Fruit fly (Drosophila melanogaster) whole organism, embryonic: ENCODE data around the gene CG43638.

ENCODE experiments used
- ATbp ChIP-seq: fragments of 200-800 bp; sonication (Bioruptor generic); optimal IDR thresholded peaks from 2 replicates; lab custom pipeline; 2017; ENCODE audit warnings: missing biosample characterization, mild to moderate bottlenecking, missing genetic modification characterization, missing genetic modification reagents
- CG10462 ChIP-seq: fragments of 200-800 bp; sonication (Bioruptor generic); optimal IDR thresholded peaks from 2 replicates; lab custom pipeline; 2016; ENCODE audit warnings: missing biosample characterization, missing genetic modification characterization
- CG11504 ChIP-seq: fragments of 200-800 bp; sonication (Bioruptor generic); optimal IDR thresholded peaks from 3 replicates; lab custom pipeline; 2019; ENCODE audit warnings: missing biosample characterization, mild to moderate bottlenecking, missing genetic modification characterization, moderate library complexity
- CG13296 ChIP-seq: fragments of 200-800 bp; sonication (Bioruptor generic); optimal IDR thresholded peaks from 3 replicates; lab custom pipeline; 2018; ENCODE audit warnings: missing biosample characterization, mild to moderate bottlenecking, missing genetic modification characterization
- CG16779 ChIP-seq: fragments of 200-800 bp; sonication (Bioruptor generic); IDR thresholded peaks from 2 replicates; pipeline ENCODE4 v1.3.6; 2022; ENCODE audit warnings: missing biosample characterization, missing genetic modification characterization
- CG1832 ChIP-seq: fragments of 200-800 bp; sonication (Bioruptor generic); optimal IDR thresholded peaks from 2 replicates; lab custom pipeline; 2017; ENCODE audit warnings: missing biosample characterization, mild to moderate bottlenecking, missing genetic modification characterization, inconsistent platforms
- CG30431 ChIP-seq: fragments of 200-800 bp; sonication (Bioruptor generic); optimal IDR thresholded peaks from 2 replicates; lab custom pipeline; 2017; ENCODE audit warnings: missing biosample characterization, missing genetic modification characterization
- CG32772 ChIP-seq: fragments of 200-800 bp; sonication (Bioruptor generic); IDR thresholded peaks from 2 replicates; pipeline ENCODE4 v1.3.6; 2022; ENCODE audit warnings: missing biosample characterization, missing genetic modification characterization
- CG33557 ChIP-seq: fragments of 200-800 bp; sonication (Bioruptor generic); optimal IDR thresholded peaks from 2 replicates; lab custom pipeline; 2019; ENCODE audit warnings: missing biosample characterization, mild to moderate bottlenecking, missing genetic modification characterization, moderate library complexity
- CG34224 ChIP-seq: fragments of 200-800 bp; sonication (Bioruptor generic); IDR thresholded peaks from 3 replicates; pipeline ENCODE4 v1.3.6; 2022; ENCODE audit warnings: missing biosample characterization, missing genetic modification characterization; ENCODE audit not compliant: partially characterized antibody
- CG43689 ChIP-seq: fragments of 200-800 bp; sonication (Bioruptor generic); IDR thresholded peaks from 2 replicates; pipeline ENCODE4 v1.3.6; 2022; ENCODE audit warnings: missing biosample characterization, missing genetic modification characterization
- CG5245 ChIP-seq: fragments of 200-800 bp; sonication (Bioruptor generic); optimal IDR thresholded peaks from 3 replicates; lab custom pipeline; 2016; ENCODE audit warnings: missing biosample characterization, missing genetic modification characterization
- CG6791 ChIP-seq: fragments of 200-800 bp; sonication (Bioruptor generic); IDR thresholded peaks from 3 replicates; pipeline ENCODE4 v1.3.6; 2022; ENCODE audit warnings: missing biosample characterization, missing genetic modification characterization; ENCODE audit not compliant: partially characterized antibody
- CG8359 ChIP-seq: fragments of 200-800 bp; sonication (Bioruptor generic); optimal IDR thresholded peaks from 2 replicates; lab custom pipeline; 2017; ENCODE audit warnings: missing biosample characterization, mild to moderate bottlenecking, missing genetic modification characterization, borderline replicate concordance
- CG8765 ChIP-seq: fragments of 200-800 bp; sonication (Bioruptor generic); IDR thresholded peaks from 2 replicates; pipeline ENCODE4 v1.3.6; 2022; ENCODE audit warnings: missing biosample characterization, missing genetic modification characterization
- CG8944 ChIP-seq: fragments of 200-800 bp; sonication (Bioruptor generic); optimal IDR thresholded peaks from 3 replicates; lab custom pipeline; 2016; ENCODE audit warnings: missing biosample characterization, missing genetic modification characterization
- CG9797 ChIP-seq: fragments of 200-800 bp; sonication (Bioruptor generic); optimal IDR thresholded peaks from 3 replicates; lab custom pipeline; 2018; ENCODE audit warnings: missing biosample characterization, mild to moderate bottlenecking, missing genetic modification characterization
- Dip2 ChIP-seq: fragments of 200-800 bp; sonication (Bioruptor generic); IDR thresholded peaks from 2 replicates; pipeline ENCODE4 v1.3.6; 2022; ENCODE audit warnings: missing biosample characterization, missing genetic modification characterization
- Elba2 ChIP-seq: fragments of 200-800 bp; sonication (Bioruptor generic); optimal IDR thresholded peaks from 3 replicates; lab custom pipeline; 2016; ENCODE audit warnings: missing biosample characterization, missing genetic modification characterization
- HmgD ChIP-seq: fragments of 200-800 bp; sonication (Bioruptor generic); optimal IDR thresholded peaks from 3 replicates; lab custom pipeline; 2016; ENCODE audit warnings: missing biosample characterization, missing genetic modification characterization
- HmgZ ChIP-seq: fragments of 200-800 bp; sonication (Bioruptor generic); optimal IDR thresholded peaks from 2 replicates; lab custom pipeline; 2018; ENCODE audit warnings: missing biosample characterization, mild to moderate bottlenecking, missing genetic modification characterization
- Lpt ChIP-seq: fragments of >200 bp; optimal IDR thresholded peaks from 2 replicates; lab custom pipeline; 2018; ENCODE audit warnings: missing biosample characterization, missing genetic modification characterization
- Mad ChIP-seq: fragments of 200-800 bp; sonication (Bioruptor generic); optimal IDR thresholded peaks from 2 replicates; lab custom pipeline; 2016; ENCODE audit warnings: missing biosample characterization, missing genetic modification characterization
- NFAT ChIP-seq: fragments of 200-800 bp; sonication (Bioruptor generic); IDR thresholded peaks from 2 replicates; pipeline ENCODE4 v1.3.6; 2022; ENCODE audit warnings: missing biosample characterization, missing genetic modification characterization
- Nf-YA ChIP-seq: fragments of 200-800 bp; sonication (Bioruptor generic); IDR thresholded peaks from 2 replicates; pipeline ENCODE4 v1.3.6; 2022; ENCODE audit warnings: missing biosample characterization, missing genetic modification characterization
- Optix ChIP-seq: fragments of 200-800 bp; sonication (Bioruptor generic); IDR thresholded peaks from 3 replicates; pipeline ENCODE4 v1.3.6; 2022; ENCODE audit warnings: missing biosample characterization, missing genetic modification characterization
- Poxn ChIP-seq: fragments of 200-800 bp; sonication (Bioruptor generic); IDR thresholded peaks from 2 replicates; pipeline ENCODE4 v1.3.6; 2022; ENCODE audit warnings: missing biosample characterization, missing genetic modification characterization
- Taf1 ChIP-seq: fragments of 200-800 bp; sonication (Bioruptor generic); IDR thresholded peaks from 2 replicates; pipeline ENCODE4 v1.3.6; 2022; ENCODE audit warnings: missing biosample characterization, missing genetic modification characterization
- Usf ChIP-seq: fragments of 200-800 bp; sonication (Bioruptor generic); optimal IDR thresholded peaks from 2 replicates; lab custom pipeline; 2017; ENCODE audit warnings: missing genotype, missing biosample characterization, missing genetic modification characterization
- aop ChIP-seq: fragments of 200-800 bp; sonication (Bioruptor generic); IDR thresholded peaks from 2 replicates; pipeline ENCODE4 v1.3.6; 2022; ENCODE audit warnings: missing biosample characterization, missing genetic modification characterization
- ara ChIP-seq: fragments of 200-800 bp; sonication (Bioruptor generic); IDR thresholded peaks from 2 replicates; pipeline ENCODE4 v1.3.6; 2022; ENCODE audit warnings: missing biosample characterization, missing genetic modification characterization
- bigmax ChIP-seq: fragments of 200-800 bp; sonication (Bioruptor generic); optimal IDR thresholded peaks from 2 replicates; lab custom pipeline; 2018; ENCODE audit warnings: missing biosample characterization, mild to moderate bottlenecking, missing genetic modification characterization
- bsh ChIP-seq, 2 experiments: fragments of 200-800 bp; sonication (Bioruptor generic); optimal IDR thresholded peaks; 2 replicates each; lab custom pipeline; 2017 to 2018; ENCODE audit warnings: mild to moderate bottlenecking in 2 of 2, missing biosample characterization in 2 of 2, missing genetic modification characterization in 2 of 2, moderate library complexity in 1 of 2
- cad ChIP-seq: fragments of >200 bp; optimal IDR thresholded peaks from 2 replicates; lab custom pipeline; 2017; ENCODE audit warnings: missing biosample characterization, missing genetic modification characterization
- chm ChIP-seq: fragments of 200-800 bp; sonication (Bioruptor generic); IDR thresholded peaks from 2 replicates; pipeline ENCODE4 v1.3.6; 2022; ENCODE audit warnings: missing biosample characterization, missing genetic modification characterization
- chn ChIP-seq: fragments of 200-800 bp; sonication (Bioruptor generic); optimal IDR thresholded peaks from 2 replicates; lab custom pipeline; 2016; ENCODE audit warnings: missing biosample characterization, missing genetic modification characterization
- cwo ChIP-seq: fragments of 200-800 bp; sonication (Bioruptor generic); optimal IDR thresholded peaks from 3 replicates; lab custom pipeline; 2017; ENCODE audit warnings: missing biosample characterization, missing genetic modification characterization, mild to moderate bottlenecking, moderate library complexity, missing genetic modification reagents
- ewg ChIP-seq: fragments of 200-800 bp; sonication (Bioruptor generic); optimal IDR thresholded peaks from 3 replicates; lab custom pipeline; 2017; ENCODE audit warnings: mild to moderate bottlenecking, missing biosample characterization, missing genetic modification reagents, missing genetic modification characterization
- eyg ChIP-seq: fragments of 200-800 bp; sonication (Bioruptor generic); optimal IDR thresholded peaks from 3 replicates; lab custom pipeline; 2016; ENCODE audit warnings: missing biosample characterization, missing genetic modification characterization
- insv ChIP-seq, 2 experiments: fragments of 200-800 bp; sonication (Bioruptor generic); optimal IDR thresholded peaks; 3 replicates each; lab custom pipeline; 2016 to 2018; ENCODE audit warnings: missing biosample characterization in 2 of 2, missing genetic modification characterization in 2 of 2
- jing ChIP-seq: fragments of 200-800 bp; sonication (Bioruptor generic); optimal IDR thresholded peaks from 2 replicates; lab custom pipeline; 2018; ENCODE audit warnings: missing biosample characterization, mild to moderate bottlenecking, missing genetic modification characterization
- luna ChIP-seq: fragments of 200-800 bp; sonication (Bioruptor generic); optimal IDR thresholded peaks from 2 replicates; lab custom pipeline; 2016; ENCODE audit warnings: missing biosample characterization, missing genetic modification characterization
- nerfin-1 ChIP-seq: fragments of 200-800 bp; sonication (Bioruptor generic); optimal IDR thresholded peaks from 3 replicates; lab custom pipeline; 2019; ENCODE audit warnings: missing biosample characterization, mild to moderate bottlenecking, missing genetic modification characterization, moderate library complexity
- nerfin-2 ChIP-seq: fragments of 200-800 bp; sonication (Bioruptor generic); IDR thresholded peaks from 2 replicates; pipeline ENCODE4 v1.3.6; 2022; ENCODE audit warnings: missing biosample characterization, missing genetic modification characterization; ENCODE audit not compliant: partially characterized antibody
- onecut ChIP-seq: fragments of 200-800 bp; sonication (Bioruptor generic); IDR thresholded peaks from 2 replicates; pipeline ENCODE4 v1.3.6; 2022; ENCODE audit warnings: missing biosample characterization, missing genetic modification characterization
- org-1 ChIP-seq: fragments of 200-800 bp; sonication (Bioruptor generic); optimal IDR thresholded peaks from 2 replicates; lab custom pipeline; 2017; ENCODE audit warnings: missing biosample characterization, missing genetic modification characterization
- prd ChIP-seq, 3 experiments: fragments of >200 bp in 2 of 3; fragments of 200-800 bp in 1 of 3; sonication (Bioruptor generic) in 1 of 3; optimal IDR thresholded peaks in 2 of 3; IDR thresholded peaks in 1 of 3; 2 replicates in 2 of 3; 3 replicates in 1 of 3; pipeline versions ENCODE4 v1.3.6 to Lab custom; 2017 to 2022; ENCODE audit warnings: missing biosample characterization in 1 of 3, missing genetic modification characterization in 1 of 3
- slou ChIP-seq: fragments of 200-800 bp; sonication (Bioruptor generic); optimal IDR thresholded peaks from 3 replicates; lab custom pipeline; 2016; ENCODE audit warnings: missing biosample characterization, missing genetic modification characterization
- ttk ChIP-seq: fragments of 200-800 bp; sonication (Bioruptor generic); IDR thresholded peaks from 2 replicates; pipeline ENCODE4 v2.1.2; 2022; ENCODE audit warnings: missing biosample characterization, missing genetic modification characterization
- twi ChIP-seq: fragments of 200-800 bp; optimal IDR thresholded peaks from 2 replicates; lab custom pipeline; 2019; ENCODE audit warnings: missing biosample characterization, mild to moderate bottlenecking, missing genetic modification characterization, moderate library complexity
- vvl ChIP-seq: fragments of 200-800 bp; sonication (Bioruptor generic); IDR thresholded peaks from 2 replicates; pipeline ENCODE4 v1.3.6; 2022; ENCODE audit warnings: missing biosample characterization, missing genetic modification characterization
- z ChIP-seq: fragments of 200-800 bp; sonication (Bioruptor generic); IDR thresholded peaks from 3 replicates; pipeline ENCODE4 v1.3.6; 2022; ENCODE audit warnings: missing biosample characterization, missing genetic modification characterization

The CG43638 gene

DNA sequence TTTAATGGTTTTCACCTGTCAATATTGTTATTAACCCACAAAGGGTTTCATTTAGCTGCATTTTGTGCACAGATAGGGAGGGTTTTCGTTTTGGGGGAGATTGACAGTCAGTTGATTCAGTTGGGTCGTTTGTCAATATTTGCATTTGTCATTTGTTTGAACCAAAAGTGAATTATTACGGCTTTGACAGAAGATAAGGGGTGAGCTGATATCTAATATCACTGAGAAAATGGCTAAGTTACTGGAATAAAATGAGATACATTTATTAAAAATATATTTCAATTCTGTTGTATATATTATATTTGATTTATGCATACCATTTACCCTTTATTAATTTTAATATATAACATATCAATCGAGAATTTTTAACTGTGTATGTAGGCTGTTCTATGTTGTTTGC, 39.5 kb downstream of the CG43638 start (continued):
- no peak for TF ChIP-seq CG6791 (GFP tag; lab: Robert Waterston, UW)
- no peak for TF ChIP-seq CG34224 (GFP tag; lab: Robert Waterston, UW)
- TF ChIP-seq CG33557 (GFP tag; lab: Kevin White, UChicago) = peak; percentile 88
- TF ChIP-seq Poxn (GFP tag; lab: Robert Waterston, UW) = no peak
- no peak for TF ChIP-seq Mad
- no peak for TF ChIP-seq luna
- no peak for TF ChIP-seq CG9797 (GFP tag; lab: Kevin White, UChicago)
- TF ChIP-seq Nf-YA = no peak
- TF ChIP-seq Usf = no peak
- TF ChIP-seq NFAT = no peak
- TF ChIP-seq ara = peak; percentile 52
- TF ChIP-seq bsh (GFP tag; optimal IDR thresholded peaks at IDR 0.05; lab: Kevin White, UChicago) = peak in 1 of 2 experiments; percentile 65
- TF ChIP-seq CG32772 (GFP tag; lab: Robert Waterston, UW) = no peak
- TF ChIP-seq insv (GFP tag; optimal IDR thresholded peaks at IDR 0.05; lab: Kevin White, UChicago) = peak in 1 of 2 experiments; percentile 8
- TF ChIP-seq jing (GFP tag; lab: Kevin White, UChicago) = no peak
- peak; percentile 15 for TF ChIP-seq CG30431 (GFP tag; lab: Kevin White, UChicago)
- TF ChIP-seq prd (optimal IDR thresholded peaks at IDR 0.05; lab: Kevin White, UChicago) = no peak
- 0 out of 3 replicates have a peak, but pooled peaks have one; percentile 21 for TF ChIP-seq prd (GFP tag; IDR thresholded peaks at IDR 0.05; lab: Robert Waterston, UW)
- no peak for TF ChIP-seq eyg (GFP tag; lab: Kevin White, UChicago)
- no peak for TF ChIP-seq Optix (GFP tag; lab: Robert Waterston, UW)
- TF ChIP-seq twi (tag; lab: Kevin White, UChicago) = no peak
- TF ChIP-seq z = no peak
- no peak for TF ChIP-seq vvl (GFP tag; lab: Robert Waterston, UW)
- TF ChIP-seq HmgD (GFP tag; lab: Kevin White, UChicago) = no peak
- no peak for TF ChIP-seq Elba2 (GFP tag; lab: Kevin White, UChicago)
- no peak for TF ChIP-seq CG10462 (GFP tag; lab: Kevin White, UChicago)
- peak; percentile 13 for TF ChIP-seq cwo (GFP tag; lab: Kevin White, UChicago)
- TF ChIP-seq CG16779 = no peak
- TF ChIP-seq chn (GFP tag; lab: Kevin White, UChicago) = no peak
- TF ChIP-seq nerfin-2 (GFP tag; lab: Robert Waterston, UW) = no peak
- TF ChIP-seq onecut = peak; percentile 62
- peak; percentile 37 for TF ChIP-seq org-1 (GFP tag; lab: Kevin White, UChicago)
- peak; percentile 50 for TF ChIP-seq CG8359 (GFP tag; lab: Kevin White, UChicago)
- TF ChIP-seq Taf1 (GFP tag; lab: Robert Waterston, UW) = no peak
- TF ChIP-seq Dip2 (GFP tag; lab: Robert Waterston, UW) = no peak
- TF ChIP-seq HmgZ (tag; lab: Kevin White, UChicago) = no peak
- no peak for TF ChIP-seq CG1832 (GFP tag; lab: Kevin White, UChicago)
- no peak for TF ChIP-seq cad (GFP tag; lab: Kevin White, UChicago)
- TF ChIP-seq CG43689 (GFP tag; lab: Robert Waterston, UW) = no peak
- TF ChIP-seq nerfin-1 (tag; lab: Kevin White, UChicago) = peak; percentile 73
- TF ChIP-seq ttk (GFP tag; lab: Robert Waterston, UW) = no peak
- peak; percentile 87 for TF ChIP-seq ATbp
- no peak for TF ChIP-seq Lpt (GFP tag; lab: Kevin White, UChicago)
- TF ChIP-seq slou (GFP tag; lab: Kevin White, UChicago) = no peak
- TF ChIP-seq ewg (GFP tag; lab: Kevin White, UChicago) = peak; percentile 9
- no peak for TF ChIP-seq CG5245 (GFP tag; lab: Kevin White, UChicago)
- peak; percentile 65 for TF ChIP-seq CG13296 (GFP tag; lab: Kevin White, UChicago)
- TF ChIP-seq bigmax (GFP tag; lab: Kevin White, UChicago) = peak; percentile 29
- no peak for TF ChIP-seq aop
- no peak for TF ChIP-seq CG8765 (GFP tag; lab: Robert Waterston, UW)
- TF ChIP-seq CG11504 = peak; percentile 49
- peak; percentile 66; the same call in 1 of the 2 replicates for TF ChIP-seq chm (GFP tag; lab: Robert Waterston, UW)
- no peak for TF ChIP-seq CG8944 (GFP tag; lab: Kevin White, UChicago)
